Worm (Caenorhabditis elegans): ENCODE data around the gene mtp-18.

Gene mtp-18

DNA sequence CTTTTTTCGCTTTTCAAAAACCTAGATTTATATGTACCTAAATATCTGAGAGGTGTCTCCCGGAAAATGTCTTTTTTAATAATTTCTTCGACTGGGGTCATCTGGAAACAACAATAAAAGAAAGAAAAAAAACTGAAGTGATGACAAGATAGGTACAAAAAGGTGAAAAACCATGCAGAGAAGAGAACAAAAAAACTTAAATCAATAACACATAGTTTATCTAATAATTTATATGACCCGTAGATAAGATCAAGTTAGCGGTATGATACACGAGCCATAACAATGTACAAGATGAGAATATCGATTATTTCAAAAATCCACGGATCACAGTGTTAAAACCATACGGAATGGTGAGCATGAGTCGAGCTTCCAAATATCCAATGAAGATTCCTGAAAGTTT is at the start of gene mtp-18:
Gene mtp-18, minus strand, starts transcription at position 101 of the 400 bp plus-strand sequence.
- TF ChIP-seq unc-55 (GFP tag; optimal IDR thresholded peaks at IDR 0.05), result no peak
- no peak for TF ChIP-seq ceh-22 (tag; optimal IDR thresholded peaks at IDR 0.05)
- TF ChIP-seq lim-6 (tag; optimal IDR thresholded peaks at IDR 0.05), result no peak
- no peak for TF ChIP-seq C38D4.7 (GFP tag; optimal IDR thresholded peaks at IDR 0.05)
- TF ChIP-seq sdc-2 (tag; optimal IDR thresholded peaks at IDR 0.05), result no peak
- no peak for TF ChIP-seq eyg-1 (tag; optimal IDR thresholded peaks at IDR 0.05)
- no peak for TF ChIP-seq ceh-45 (GFP tag; IDR thresholded peaks at IDR 0.05)
- no peak for TF ChIP-seq unc-3 (GFP tag; conservative IDR thresholded peaks at IDR 0.05)
- no peak for TF ChIP-seq unc-3 (tag; optimal IDR thresholded peaks at IDR 0.05)
- no peak for TF ChIP-seq T23F11.4 (GFP tag; optimal IDR thresholded peaks at IDR 0.05)
- TF ChIP-seq ceh-48 (tag; optimal IDR thresholded peaks at IDR 0.05), result no peak
- no peak for TF ChIP-seq hlh-15 (tag; optimal IDR thresholded peaks at IDR 0.05)
- TF ChIP-seq K02D7.2 (tag; optimal IDR thresholded peaks at IDR 0.05), result no peak
- no peak for TF ChIP-seq pat-9 (tag; optimal IDR thresholded peaks at IDR 0.05)

DNA sequence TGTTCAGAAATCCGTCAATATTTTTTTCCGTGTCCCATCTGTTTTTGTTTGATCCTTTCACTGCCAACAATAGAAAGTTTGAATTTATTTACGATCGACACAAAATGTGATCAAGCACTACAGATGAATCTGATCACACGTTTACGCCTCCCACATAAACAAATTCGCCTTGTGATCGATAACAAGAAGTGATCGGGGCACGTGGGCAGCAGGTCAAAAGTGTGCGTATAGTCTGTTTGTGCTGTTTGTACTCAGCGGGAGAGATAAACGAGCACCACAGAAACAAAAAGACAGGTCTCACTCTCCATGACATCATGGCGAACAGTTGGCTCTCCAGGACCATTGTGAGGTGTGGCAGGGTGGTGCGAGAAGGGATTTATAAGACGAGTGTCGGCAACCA is 49.4 kb upstream of the mtp-18 start:
- no peak for TF ChIP-seq elt-4 (tag; optimal IDR thresholded peaks at IDR 0.05)
- TF ChIP-seq ets-4 (tag; optimal IDR thresholded peaks at IDR 0.05), result no peak
- peak; percentile 54 for TF ChIP-seq elt-2 (tag; optimal IDR thresholded peaks at IDR 0.05)
- no peak for TF ChIP-seq Y22D7AL.16 (tag; optimal IDR thresholded peaks at IDR 0.05)
- TF ChIP-seq pha-4 (tag; optimal IDR thresholded peaks at IDR 0.05), result no peak
- TF ChIP-seq C08G9.2 (tag; optimal IDR thresholded peaks at IDR 0.05), result no peak
- no peak for TF ChIP-seq lin-11 (tag; optimal IDR thresholded peaks at IDR 0.05)
- TF ChIP-seq pat-9 (tag; optimal IDR thresholded peaks at IDR 0.05), result no peak
- TF ChIP-seq fax-1 (tag; optimal IDR thresholded peaks at IDR 0.05), result no peak
- no peak for TF ChIP-seq tbx-7 (tag; optimal IDR thresholded peaks at IDR 0.05)
- TF ChIP-seq ceh-48 (tag; optimal IDR thresholded peaks at IDR 0.05), result no peak
- no peak for TF ChIP-seq ceh-30 (tag; optimal IDR thresholded peaks at IDR 0.05)
- TF ChIP-seq pqm-1 (tag; optimal IDR thresholded peaks at IDR 0.05), result no peak
- TF ChIP-seq ref-2 (tag; optimal IDR thresholded peaks at IDR 0.05), result peak; percentile 41
- peak; percentile 60 for TF ChIP-seq ceh-18 (tag; optimal IDR thresholded peaks at IDR 0.05)
- peak; percentile 24 for TF ChIP-seq unc-55 (GFP tag; optimal IDR thresholded peaks at IDR 0.05)
- TF ChIP-seq ceh-2 (tag; optimal IDR thresholded peaks at IDR 0.05), result no peak
- TF ChIP-seq madf-2 (tag; optimal IDR thresholded peaks at IDR 0.05), result no peak
- no peak for TF ChIP-seq npax-4 (tag; optimal IDR thresholded peaks at IDR 0.05)
- TF ChIP-seq ttx-3 (tag; optimal IDR thresholded peaks at IDR 0.05), result no peak
- TF ChIP-seq pag-3 (tag; optimal IDR thresholded peaks at IDR 0.05; ENCODE audit: borderline replicate concordance), result no peak
- no peak for TF ChIP-seq F13H6.1 (tag; optimal IDR thresholded peaks at IDR 0.05)
- peak; percentile 66 for TF ChIP-seq hlh-30 (tag; optimal IDR thresholded peaks at IDR 0.05; ENCODE audit: insufficient read depth)
- TF ChIP-seq dve-1 (tag; optimal IDR thresholded peaks at IDR 0.05), result no peak
- TF ChIP-seq unc-3 (GFP tag; conservative IDR thresholded peaks at IDR 0.05), result no peak
- TF ChIP-seq unc-3 (tag; optimal IDR thresholded peaks at IDR 0.05), result no peak
- TF ChIP-seq lim-6 (tag; optimal IDR thresholded peaks at IDR 0.05), result no peak
- TF ChIP-seq hlh-15 (tag; optimal IDR thresholded peaks at IDR 0.05), result no peak
- no peak for TF ChIP-seq sox-2 (GFP tag; IDR thresholded peaks at IDR 0.05)
- peak; percentile 17 for TF ChIP-seq ceh-31 (tag; optimal IDR thresholded peaks at IDR 0.05)
- TF ChIP-seq nhr-232 (tag; optimal IDR thresholded peaks at IDR 0.05), result no peak
- TF ChIP-seq unc-86 (tag; optimal IDR thresholded peaks at IDR 0.05), result no peak
- no peak for TF ChIP-seq unc-42 (tag; optimal IDR thresholded peaks at IDR 0.05)
- no peak for TF ChIP-seq ztf-16 (tag; optimal IDR thresholded peaks at IDR 0.05)
- no peak for TF ChIP-seq hlh-6 (tag; optimal IDR thresholded peaks at IDR 0.05)
- no peak for TF ChIP-seq zip-5 (tag; optimal IDR thresholded peaks at IDR 0.05)
- no peak for TF ChIP-seq ama-1 (optimal IDR thresholded peaks at IDR 0.05)
- TF ChIP-seq nfya-1 (tag; optimal IDR thresholded peaks at IDR 0.05), result no peak
- no peak for TF ChIP-seq hlh-13 (GFP tag; optimal IDR thresholded peaks at IDR 0.05)
- TF ChIP-seq ceh-22 (tag; optimal IDR thresholded peaks at IDR 0.05), result no peak
- no peak for TF ChIP-seq C38D4.7 (GFP tag; optimal IDR thresholded peaks at IDR 0.05)
- TF ChIP-seq syd-9 (tag; optimal IDR thresholded peaks at IDR 0.05), result no peak
- no peak for TF ChIP-seq che-1 (tag; optimal IDR thresholded peaks at IDR 0.05)
- no peak for TF ChIP-seq ceh-6 (GFP tag; optimal IDR thresholded peaks at IDR 0.05)
- TF ChIP-seq hlh-8 (tag; optimal IDR thresholded peaks at IDR 0.05), result no peak
- TF ChIP-seq tbx-2 (tag; optimal IDR thresholded peaks at IDR 0.05), result peak; percentile 75
- peak; percentile 17 for TF ChIP-seq sdc-2 (tag; optimal IDR thresholded peaks at IDR 0.05)

Measured in whole organism, late embryonic.